Worm (Caenorhabditis elegans) whole organism, L1 larva: ENCODE measurements around the gene str-28.

Experiments
- ceh-88 ChIP-seq: fragments of 200-800 bp; sonication (Bioruptor generic); IDR thresholded peaks from 2 replicates; pipeline ENCODE4 v1.3.6; 2022; ENCODE audit warnings: missing genetic modification characterization, missing compliant biosample characterization
- lin-39 ChIP-seq: fragments of 150-350 bp; optimal IDR thresholded peaks from 2 replicates; lab custom pipeline; 2014; ENCODE audit warnings: missing biosample characterization, missing genetic modification reagents, missing genetic modification characterization
- nhr-12 ChIP-seq: sonication (generic microtip); optimal IDR thresholded peaks from 2 replicates; lab custom pipeline; 2017; ENCODE audit warnings: missing biosample characterization, missing genetic modification characterization
- nhr-237 ChIP-seq: fragments of 150-350 bp; optimal IDR thresholded peaks from 2 replicates; lab custom pipeline; 2014; ENCODE audit warnings: missing biosample characterization, missing genetic modification characterization
- snpc-4 ChIP-seq: fragments of 150-350 bp; optimal IDR thresholded peaks from 2 replicates; lab custom pipeline; 2014; ENCODE audit warnings: missing biosample characterization, missing genetic modification characterization
- sptf-1 ChIP-seq: fragments of 150-350 bp; optimal IDR thresholded peaks from 2 replicates; lab custom pipeline; 2014; ENCODE audit warnings: missing biosample characterization, missing genetic modification characterization

ce11 chrV:7437985-7438384 lies 34.7 kb downstream of the str-28 start, which contains the start of gene F25E5.16:
- TF ChIP-seq ceh-88: no peak
- TF ChIP-seq nhr-237 (tag; lab: Kevin White, UChicago): no peak
- no peak for TF ChIP-seq nhr-12 (tag; lab: Kevin White, UChicago)
- TF ChIP-seq snpc-4: no peak
- TF ChIP-seq lin-39 (tag; lab: Kevin White, UChicago): no peak
- TF ChIP-seq sptf-1: no peak
